Worm (Caenorhabditis elegans) whole organism, L2 larva: ENCODE results near the gene ccpp-6.

Experiments
- alr-1 ChIP-seq: fragments of 150-350 bp; optimal IDR thresholded peaks from 2 replicates; lab custom pipeline; 2014; ENCODE audit warnings: missing biosample characterization, missing genetic modification characterization
- ceh-82 ChIP-seq: fragments of 150-350 bp; optimal IDR thresholded peaks from 2 replicates; lab custom pipeline; 2014; ENCODE audit warnings: missing biosample characterization, missing genetic modification characterization
- egl-27 ChIP-seq: sonication (generic microtip); optimal IDR thresholded peaks from 3 replicates; lab custom pipeline; 2017; ENCODE audit warnings: missing biosample characterization, missing genetic modification reagents, missing genetic modification characterization
- lin-13 ChIP-seq: fragments of 150-350 bp; optimal IDR thresholded peaks from 2 replicates; lab custom pipeline; 2014; ENCODE audit warnings: missing biosample characterization, missing genetic modification reagents, missing genetic modification characterization
- nhr-25 ChIP-seq: fragments of 150-350 bp; sonication (generic microtip); optimal IDR thresholded peaks from 3 replicates; lab custom pipeline; 2014; ENCODE audit warnings: missing biosample characterization, missing genetic modification characterization
- ztf-11 ChIP-seq: sonication (generic microtip); optimal IDR thresholded peaks from 2 replicates; lab custom pipeline; 2017; ENCODE audit warnings: missing biosample characterization, missing genetic modification characterization

ce11 chrII:5426054-5426453, 38.9 kb upstream of the ccpp-6 start:
- TF ChIP-seq ztf-11 (tag; lab: Kevin White, UChicago), result no peak
- no peak for TF ChIP-seq lin-13 (GFP tag; lab: Kevin White, UChicago)
- no peak for TF ChIP-seq alr-1 (tag; lab: Kevin White, UChicago)
- no peak for TF ChIP-seq ceh-82 (tag; lab: Kevin White, UChicago)
- TF ChIP-seq egl-27 (tag; lab: Kevin White, UChicago), result no peak
- peak; percentile 69 for TF ChIP-seq nhr-25 (tag; lab: Kevin White, UChicago)
